Worm (Caenorhabditis elegans): Measurements from ENCODE around the gene T04A11.4.

DNA sequence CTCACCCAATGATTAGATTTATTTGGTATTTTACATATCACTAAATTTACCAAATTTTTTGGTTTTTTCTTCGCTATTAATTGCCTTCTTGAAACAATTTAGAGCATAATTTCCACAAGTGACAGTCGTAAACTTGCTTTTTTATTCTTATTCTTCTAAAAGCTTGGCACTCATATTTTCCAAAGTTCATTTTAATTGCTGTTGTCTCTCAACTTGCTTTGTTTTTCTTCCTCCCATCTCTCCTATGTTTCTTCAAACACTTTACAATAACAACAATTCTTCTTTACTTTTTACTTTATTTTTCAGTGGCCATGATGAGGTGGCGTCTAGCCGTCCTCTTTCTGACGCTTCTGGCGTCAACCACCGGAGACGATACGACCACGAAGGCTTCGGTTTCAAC, 16.0 kb downstream of the T04A11.4 start, which contains the start of gene igdb-2:
- TF ChIP-seq him-1 (tag; optimal IDR thresholded peaks at IDR 0.05) (no peak), dao-5 (tag; optimal IDR thresholded peaks at IDR 0.05) (no peak), W03F9.2 (tag; optimal IDR thresholded peaks at IDR 0.05) (no peak)

Measured in whole organism, L4/young adult.